Fruit fly (Drosophila melanogaster) whole organism, embryonic: ENCODE measurements around the gene snz.

Source experiments
- Ada2b ChIP-seq: fragments of 200-800 bp; sonication (Bioruptor generic); IDR thresholded peaks from 2 replicates; pipeline ENCODE4 v1.3.6; 2022; ENCODE audit warnings: missing biosample characterization, missing genetic modification characterization
- Asciz ChIP-seq: fragments of 200-800 bp; sonication (Bioruptor generic); optimal IDR thresholded peaks from 2 replicates; lab custom pipeline; 2017; ENCODE audit warnings: missing biosample characterization, mild to moderate bottlenecking, missing genetic modification characterization, missing genetic modification reagents
- Atf6 ChIP-seq: fragments of 200-800 bp; sonication (Bioruptor generic); IDR thresholded peaks from 2 replicates; pipeline ENCODE4 v1.3.6; 2022; ENCODE audit warnings: missing biosample characterization, missing genetic modification characterization
- Awh ChIP-seq: fragments of 200-800 bp; sonication (Bioruptor generic); IDR thresholded peaks from 2 replicates; pipeline ENCODE4, ENCODE4 v1.3.6; 2022; ENCODE audit warnings: missing biosample characterization, missing genetic modification characterization
- CG13287 ChIP-seq: fragments of 200-800 bp; sonication (Bioruptor generic); IDR thresholded peaks from 2 replicates; pipeline ENCODE4 v1.3.6; 2022; ENCODE audit warnings: missing biosample characterization, missing genetic modification characterization; ENCODE audit not compliant: partially characterized antibody
- CG13296 ChIP-seq: fragments of 200-800 bp; sonication (Bioruptor generic); optimal IDR thresholded peaks from 3 replicates; lab custom pipeline; 2018; ENCODE audit warnings: missing biosample characterization, mild to moderate bottlenecking, missing genetic modification characterization
- CG13624 ChIP-seq: fragments of 200-800 bp; sonication (Bioruptor generic); optimal IDR thresholded peaks from 2 replicates; lab custom pipeline; 2016; ENCODE audit warnings: missing biosample characterization, missing genetic modification characterization
- CG13894 ChIP-seq: fragments of 200-800 bp; sonication (Bioruptor generic); optimal IDR thresholded peaks from 3 replicates; lab custom pipeline; 2018; ENCODE audit warnings: missing biosample characterization, mild to moderate bottlenecking, missing genetic modification characterization, moderate library complexity
- CG1647 ChIP-seq: fragments of 200-800 bp; sonication (Bioruptor generic); optimal IDR thresholded peaks from 3 replicates; lab custom pipeline; 2016; ENCODE audit warnings: missing biosample characterization, missing genetic modification characterization
- CG16813 ChIP-seq: fragments of 200-800 bp; sonication (Bioruptor generic); IDR thresholded peaks from 3 replicates; pipeline ENCODE4 v1.3.6; 2022; ENCODE audit warnings: missing biosample characterization, missing genetic modification characterization; ENCODE audit not compliant: partially characterized antibody
- CG16863 ChIP-seq: fragments of 200-800 bp; sonication (Bioruptor generic); optimal IDR thresholded peaks from 3 replicates; lab custom pipeline; 2016; ENCODE audit warnings: missing biosample characterization, missing genetic modification characterization
- CG17612 ChIP-seq: fragments of 200-800 bp; sonication (Bioruptor generic); IDR thresholded peaks from 2 replicates; pipeline ENCODE4 v1.3.6; 2022; ENCODE audit warnings: missing biosample characterization, missing genetic modification characterization
- CG18764 ChIP-seq: fragments of 200-800 bp; sonication (Bioruptor generic); optimal IDR thresholded peaks from 3 replicates; lab custom pipeline; 2016; ENCODE audit warnings: missing biosample characterization, missing genetic modification characterization
- CG3163 ChIP-seq: fragments of 200-800 bp; sonication (Bioruptor generic); optimal IDR thresholded peaks from 3 replicates; lab custom pipeline; 2016; ENCODE audit warnings: missing biosample characterization, missing genetic modification characterization
- CG32772 ChIP-seq: fragments of 200-800 bp; sonication (Bioruptor generic); IDR thresholded peaks from 2 replicates; pipeline ENCODE4 v1.3.6; 2022; ENCODE audit warnings: missing biosample characterization, missing genetic modification characterization
- CG3407 ChIP-seq: fragments of 200-800 bp; sonication (Bioruptor generic); optimal IDR thresholded peaks from 2 replicates; lab custom pipeline; 2018; ENCODE audit warnings: missing biosample characterization, mild to moderate bottlenecking, missing genetic modification characterization
- CG8281 ChIP-seq: fragments of 200-800 bp; sonication (Bioruptor generic); optimal IDR thresholded peaks from 2 replicates; lab custom pipeline; 2018; ENCODE audit warnings: missing biosample characterization, mild to moderate bottlenecking, missing genetic modification characterization, moderate library complexity
- CG9437 ChIP-seq: fragments of 200-800 bp; sonication (Bioruptor generic); optimal IDR thresholded peaks from 2 replicates; lab custom pipeline; 2018; ENCODE audit warnings: missing biosample characterization, mild to moderate bottlenecking, missing genetic modification characterization
- CG9797 ChIP-seq: fragments of 200-800 bp; sonication (Bioruptor generic); optimal IDR thresholded peaks from 3 replicates; lab custom pipeline; 2018; ENCODE audit warnings: missing biosample characterization, mild to moderate bottlenecking, missing genetic modification characterization
- D ChIP-seq, 2 experiments: fragments of 200-800 bp in 1 of 2; fragments of >200 bp in 1 of 2; sonication (Bioruptor generic) in 1 of 2; optimal IDR thresholded peaks; 2 replicates in 1 of 2; 3 replicates in 1 of 2; lab custom pipeline; 2017; ENCODE audit warnings: mild to moderate bottlenecking in 1 of 2, missing biosample characterization in 1 of 2, missing genetic modification characterization in 1 of 2, missing genetic modification reagents in 1 of 2
- Dref ChIP-seq: fragments of 200-800 bp; sonication (Bioruptor generic); IDR thresholded peaks from 2 replicates; pipeline ENCODE4 v1.3.6; 2022; ENCODE audit warnings: missing biosample characterization, missing genetic modification characterization
- Ets65A ChIP-seq: fragments of 200-800 bp; sonication (Bioruptor generic); peaks from one replicate; lab custom pipeline; 2016; ENCODE audit warnings: missing biosample characterization, missing genetic modification characterization
- GATAe ChIP-seq: fragments of 200-800 bp; sonication (Bioruptor generic); conservative IDR thresholded peaks from 2 replicates; pipeline ENCODE4 v1.3.6; 2022; ENCODE audit warnings: missing biosample characterization, missing genetic modification characterization
- H2.0 ChIP-seq: fragments of 200-800 bp; sonication (Bioruptor generic); IDR thresholded peaks from 2 replicates; pipeline ENCODE4 v1.3.6; 2022; ENCODE audit warnings: missing biosample characterization, missing genetic modification characterization
- Hr51 ChIP-seq, 2 experiments: fragments of 200-800 bp; sonication (Bioruptor generic); optimal IDR thresholded peaks; 2 replicates in 1 of 2; 3 replicates in 1 of 2; lab custom pipeline; 2016 to 2018; ENCODE audit warnings: missing biosample characterization in 2 of 2, missing genetic modification characterization in 2 of 2, mild to moderate bottlenecking in 1 of 2, moderate library complexity in 1 of 2
- Myb ChIP-seq: fragments of 200-800 bp; sonication (Bioruptor generic); optimal IDR thresholded peaks from 2 replicates; lab custom pipeline; 2016; ENCODE audit warnings: missing biosample characterization, missing genetic modification characterization
- NK7.1 ChIP-seq: fragments of 200-800 bp; sonication (Bioruptor generic); optimal IDR thresholded peaks from 3 replicates; lab custom pipeline; 2016; ENCODE audit warnings: missing biosample characterization, missing genetic modification characterization
- Nf-YA ChIP-seq: fragments of 200-800 bp; sonication (Bioruptor generic); IDR thresholded peaks from 2 replicates; pipeline ENCODE4 v1.3.6; 2022; ENCODE audit warnings: missing biosample characterization, missing genetic modification characterization
- Nf-YB ChIP-seq: fragments of 200-800 bp; sonication (Bioruptor generic); optimal IDR thresholded peaks from 3 replicates; lab custom pipeline; 2019; ENCODE audit warnings: missing biosample characterization, mild to moderate bottlenecking, missing genetic modification characterization, moderate library complexity
- Opbp ChIP-seq: fragments of 200-800 bp; sonication (Bioruptor generic); IDR thresholded peaks from 3 replicates; pipeline ENCODE4 v1.3.6; 2022; ENCODE audit warnings: missing biosample characterization, missing genetic modification characterization; ENCODE audit not compliant: partially characterized antibody
- Pdp1 ChIP-seq, 2 experiments: fragments of 200-800 bp; sonication (Bioruptor generic); optimal IDR thresholded peaks; 3 replicates each; lab custom pipeline; 2016; ENCODE audit warnings: missing biosample characterization in 2 of 2, missing genetic modification characterization in 2 of 2, mild to moderate bottlenecking in 1 of 2, moderate library complexity in 1 of 2
- bigmax ChIP-seq: fragments of 200-800 bp; sonication (Bioruptor generic); optimal IDR thresholded peaks from 2 replicates; lab custom pipeline; 2018; ENCODE audit warnings: missing biosample characterization, mild to moderate bottlenecking, missing genetic modification characterization
- cg ChIP-seq: fragments of 200-800 bp; sonication (Bioruptor generic); optimal IDR thresholded peaks from 3 replicates; lab custom pipeline; 2019; ENCODE audit warnings: missing biosample characterization, mild to moderate bottlenecking, missing genetic modification characterization, moderate library complexity
- chif ChIP-seq, 2 experiments: fragments of 200-800 bp; sonication (Bioruptor generic); optimal IDR thresholded peaks; 3 replicates each; lab custom pipeline; 2016; ENCODE audit warnings: missing biosample characterization in 2 of 2, missing genetic modification characterization in 2 of 2
- dan ChIP-seq: fragments of 200-800 bp; sonication (Bioruptor generic); IDR thresholded peaks from 2 replicates; pipeline ENCODE4 v1.3.6; 2022; ENCODE audit warnings: missing biosample characterization, missing genetic modification characterization
- dysf ChIP-seq: fragments of 200-800 bp; sonication (Bioruptor generic); IDR thresholded peaks from 3 replicates; pipeline ENCODE4 v1.3.6; 2022; ENCODE audit warnings: missing biosample characterization, missing genetic modification characterization
- eyg ChIP-seq: fragments of 200-800 bp; sonication (Bioruptor generic); optimal IDR thresholded peaks from 3 replicates; lab custom pipeline; 2016; ENCODE audit warnings: missing biosample characterization, missing genetic modification characterization
- fd3F ChIP-seq: fragments of 200-800 bp; sonication (Bioruptor generic); optimal IDR thresholded peaks from 2 replicates; lab custom pipeline; 2018; ENCODE audit warnings: missing biosample characterization, mild to moderate bottlenecking, missing genetic modification characterization, moderate library complexity
- fd96Cb ChIP-seq: fragments of 200-800 bp; sonication (Bioruptor generic); optimal IDR thresholded peaks from 2 replicates; lab custom pipeline; 2018; ENCODE audit warnings: missing biosample characterization, mild to moderate bottlenecking, missing genetic modification characterization, moderate library complexity
- gce ChIP-seq: fragments of 200-800 bp; sonication (Bioruptor generic); IDR thresholded peaks from 3 replicates; pipeline ENCODE4 v1.3.6; 2022; ENCODE audit warnings: missing biosample characterization, missing genetic modification characterization
- grau ChIP-seq: fragments of 200-800 bp; optimal IDR thresholded peaks from 3 replicates; lab custom pipeline; 2019; ENCODE audit warnings: missing biosample characterization, mild to moderate bottlenecking, missing genetic modification characterization, moderate library complexity
- kah ChIP-seq: fragments of 200-800 bp; sonication (Bioruptor generic); optimal IDR thresholded peaks from 2 replicates; lab custom pipeline; 2018; ENCODE audit warnings: missing biosample characterization, mild to moderate bottlenecking, missing genetic modification characterization
- usp ChIP-seq: fragments of >200 bp; optimal IDR thresholded peaks from 2 replicates; lab custom pipeline; 2017; ENCODE audit warnings: missing biosample characterization, missing genetic modification characterization
- vfl ChIP-seq: fragments of 200-800 bp; sonication (Bioruptor generic); optimal IDR thresholded peaks from 2 replicates; lab custom pipeline; 2016; ENCODE audit warnings: missing biosample characterization, missing genetic modification characterization
- wdn ChIP-seq: fragments of 200-800 bp; sonication (Bioruptor generic); IDR thresholded peaks from 2 replicates; pipeline ENCODE4 v1.3.6; 2022; ENCODE audit warnings: missing biosample characterization, missing genetic modification characterization
- yki ChIP-seq: fragments of >200 bp; optimal IDR thresholded peaks from 3 replicates; lab custom pipeline; 2018
- zen2 ChIP-seq: fragments of 200-800 bp; sonication (Bioruptor generic); IDR thresholded peaks from 3 replicates; pipeline ENCODE4 v1.3.6; 2022; ENCODE audit warnings: missing biosample characterization, missing genetic modification characterization; ENCODE audit not compliant: partially characterized antibody
- zfh1 ChIP-seq: fragments of 200-800 bp; sonication (Bioruptor generic); IDR thresholded peaks from 3 replicates; pipeline ENCODE4 v1.3.6; 2022; ENCODE audit warnings: missing biosample characterization, missing genetic modification characterization

snz gene

DNA sequence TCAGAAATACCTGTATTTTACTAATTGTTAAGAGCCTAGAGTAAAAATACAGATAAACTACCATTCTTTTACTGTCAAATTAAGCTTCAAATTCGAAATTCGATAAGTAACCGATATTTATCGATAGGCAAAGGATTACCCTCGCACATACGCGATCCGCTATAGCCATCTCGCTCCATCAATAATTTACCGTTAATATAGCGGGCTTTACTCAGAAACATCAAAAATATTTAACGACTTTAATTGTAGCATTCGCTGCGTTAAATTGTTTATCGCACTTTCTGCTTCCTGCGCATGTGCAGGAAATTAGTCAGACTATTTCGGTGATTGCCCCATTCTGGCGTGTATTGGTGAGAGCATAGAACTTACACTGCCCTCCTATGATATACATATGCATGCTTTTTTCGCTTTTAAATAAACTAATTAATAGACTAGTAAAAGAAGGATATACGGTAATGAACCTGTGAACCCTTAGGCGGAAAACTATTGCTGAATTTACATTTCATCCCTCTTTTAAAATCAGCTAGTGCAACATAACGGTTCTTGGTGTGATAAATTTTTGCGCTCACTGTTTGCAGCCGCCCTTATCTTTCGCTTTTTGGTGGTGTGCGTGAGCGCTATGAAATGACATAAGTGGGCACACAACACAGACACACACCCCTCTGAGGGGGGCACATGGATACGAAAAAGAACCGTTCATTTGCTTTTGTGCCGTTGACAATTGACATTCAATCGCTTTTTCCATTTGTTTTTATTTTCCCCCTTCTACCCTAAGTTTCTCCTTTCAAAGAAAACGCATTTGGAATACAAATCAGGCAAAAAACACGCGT lies 3.4 kb upstream of the snz start, which contains the start of the genes dpr14 and spidey (continued):
- TF ChIP-seq Atf6 (peak; percentile 91), Nf-YA (GFP tag; lab: Robert Waterston, UW) (peak; percentile 69; the same call in 1 of the 2 replicates), chif (GFP tag; optimal IDR thresholded peaks at IDR 0.05; lab: Kevin White, UChicago) (peak; percentile 80 to 87), CG13894 (peak; percentile 93), fd96Cb (tag; lab: Kevin White, UChicago) (peak; percentile 88), wdn (GFP tag; lab: Robert Waterston, UW) (peak; percentile 86), zen2 (GFP tag; lab: Robert Waterston, UW) (no peak), gce (GFP tag; lab: Robert Waterston, UW) (peak; percentile 75; the same call in 1 of the 3 replicates), CG3407 (peak; percentile 74), eyg (peak; percentile 67), zfh1 (GFP tag; lab: Robert Waterston, UW) (peak; percentile 87), Ets65A (GFP tag; lab: Kevin White, UChicago) (peak; percentile 97), Pdp1 (GFP tag; optimal IDR thresholded peaks at IDR 0.05; lab: Kevin White, UChicago) (peak; percentile 88 to 98), CG9437 (GFP tag; lab: Kevin White, UChicago) (peak; percentile 76), CG13624 (peak; percentile 88), dan (GFP tag; lab: Robert Waterston, UW) (peak; percentile 41; the same call in 1 of the 2 replicates), dysf (peak; percentile 93), CG16813 (GFP tag; lab: Robert Waterston, UW) (peak; percentile 51; the same call in 1 of the 3 replicates), CG13287 (GFP tag; lab: Robert Waterston, UW) (0 out of 2 replicates have a peak, but pooled peaks have one; percentile 32), Awh (GFP tag; lab: Robert Waterston, UW) (peak; percentile 79), H2.0 (GFP tag; lab: Robert Waterston, UW) (peak; percentile 90), Nf-YB (GFP tag; lab: Kevin White, UChicago) (peak; percentile 74), yki (lab: Kevin White, UChicago) (no peak), NK7.1 (peak; percentile 38), CG1647 (GFP tag; lab: Kevin White, UChicago) (peak; percentile 81), bigmax (GFP tag; lab: Kevin White, UChicago) (peak; percentile 36), grau (peak; percentile 92), CG16863 (GFP tag; lab: Kevin White, UChicago) (peak; percentile 88), Myb (GFP tag; lab: Kevin White, UChicago) (peak; percentile 75), fd3F (GFP tag; lab: Kevin White, UChicago) (peak; percentile 84), CG18764 (GFP tag; lab: Kevin White, UChicago) (peak; percentile 77), Opbp (GFP tag; lab: Robert Waterston, UW) (0 out of 3 replicates have a peak, but pooled peaks have one; percentile 7), CG17612 (peak; percentile 80), CG8281 (tag; lab: Kevin White, UChicago) (peak; percentile 61), Asciz (GFP tag; lab: Kevin White, UChicago) (peak; percentile 77), usp (GFP tag; lab: Kevin White, UChicago) (no peak), D (optimal IDR thresholded peaks at IDR 0.05; lab: Kevin White, UChicago) (no peak), D (GFP tag; optimal IDR thresholded peaks at IDR 0.05; lab: Kevin White, UChicago) (peak; percentile 86), GATAe (GFP tag; lab: Robert Waterston, UW) (peak; percentile 93), CG9797 (GFP tag; lab: Kevin White, UChicago) (peak; percentile 22), cg (GFP tag; lab: Kevin White, UChicago) (peak; percentile 94), CG3163 (peak; percentile 50), CG13296 (GFP tag; lab: Kevin White, UChicago) (peak; percentile 92), Ada2b (GFP tag; lab: Robert Waterston, UW) (peak; percentile 89), CG32772 (GFP tag; lab: Robert Waterston, UW) (peak; percentile 91), vfl (GFP tag; lab: Kevin White, UChicago) (peak; percentile 80), Hr51 (GFP tag; optimal IDR thresholded peaks at IDR 0.05; lab: Kevin White, UChicago) (peak; percentile 80 to 91), kah (GFP tag; lab: Kevin White, UChicago) (peak; percentile 69), Dref (GFP tag; lab: Robert Waterston, UW) (peak; percentile 58)
